Worm (Caenorhabditis elegans) whole organism, young adult: ENCODE data around the gene sre-27.

Experiments used
- B0035.1 ChIP-seq: sonication (generic microtip); optimal IDR thresholded peaks from 2 replicates; lab custom pipeline; 2016; ENCODE audit warnings: missing genetic modification characterization, mild to moderate bottlenecking, missing compliant biosample characterization, missing genotype, missing genetic modification reagents
- C06A6.2 ChIP-seq: fragments of 200-800 bp; sonication (Bioruptor generic); conservative IDR thresholded peaks from 2 replicates; pipeline ENCODE4 v1.3.6; 2022; ENCODE audit warnings: missing genetic modification characterization, missing compliant biosample characterization
- C17E4.6 ChIP-seq: fragments of 200-800 bp; sonication (Bioruptor generic); IDR thresholded peaks from 2 replicates; pipeline ENCODE4 v1.3.6; 2022; ENCODE audit warnings: missing genetic modification reagents, missing genetic modification characterization, missing compliant biosample characterization
- D2030.7 ChIP-seq: fragments of 200-800 bp; sonication (Bioruptor generic); IDR thresholded peaks from 2 replicates; pipeline ENCODE4 v1.3.6; 2022; ENCODE audit warnings: missing genetic modification reagents, missing genetic modification characterization, missing compliant biosample characterization
- F10E7.11 ChIP-seq: sonication (generic microtip); optimal IDR thresholded peaks from 2 replicates; lab custom pipeline; 2017; ENCODE audit warnings: mild to moderate bottlenecking, missing genetic modification characterization, moderate library complexity, missing compliant biosample characterization
- F37B4.10 ChIP-seq: fragments of 200-800 bp; sonication (Bioruptor generic); IDR thresholded peaks from 2 replicates; pipeline ENCODE4 v1.3.6; 2022; ENCODE audit warnings: missing genetic modification characterization, missing compliant biosample characterization
- F49E8.2 ChIP-seq: sonication (generic microtip); optimal IDR thresholded peaks from 3 replicates; lab custom pipeline; 2017; ENCODE audit warnings: missing genetic modification characterization, mild to moderate bottlenecking, missing compliant biosample characterization, antibody characterized with exemption, moderate library complexity; ENCODE audit not compliant: insufficient read depth
- K11D2.4 ChIP-seq: fragments of 200-800 bp; sonication (Bioruptor generic); IDR thresholded peaks from 2 replicates; pipeline ENCODE4 v1.3.6; 2022; ENCODE audit warnings: missing genetic modification reagents, missing genetic modification characterization, missing compliant biosample characterization
- akir-1 ChIP-seq: fragments of 200-800 bp; sonication (Bioruptor generic); optimal IDR thresholded peaks from 2 replicates; lab custom pipeline; 2018; ENCODE audit warnings: mild to moderate bottlenecking, missing genetic modification characterization, moderate library complexity, missing compliant biosample characterization
- attf-5 ChIP-seq: fragments of 200-800 bp; sonication (Bioruptor generic); optimal IDR thresholded peaks from 2 replicates; lab custom pipeline; 2018; ENCODE audit warnings: mild to moderate bottlenecking, missing genetic modification characterization, missing compliant biosample characterization
- bed-1 ChIP-seq: fragments of 200-800 bp; sonication (Bioruptor generic); IDR thresholded peaks from 2 replicates; pipeline ENCODE4 v1.3.6; 2022; ENCODE audit warnings: missing genetic modification reagents, missing genetic modification characterization, missing compliant biosample characterization
- ceh-27 ChIP-seq: fragments of 200-800 bp; sonication (Bioruptor generic); optimal IDR thresholded peaks from 2 replicates; lab custom pipeline; 2018; ENCODE audit warnings: mild to moderate bottlenecking, missing genetic modification characterization, moderate library complexity, missing compliant biosample characterization
- ceh-58 ChIP-seq: fragments of 200-800 bp; sonication (Bioruptor generic); IDR thresholded peaks from 2 replicates; pipeline ENCODE4 v1.3.6; 2022; ENCODE audit warnings: missing genetic modification characterization, missing compliant biosample characterization
- ceh-79 ChIP-seq: sonication (generic microtip); optimal IDR thresholded peaks from 2 replicates; lab custom pipeline; 2017; ENCODE audit warnings: mild to moderate bottlenecking, missing genetic modification characterization, missing compliant biosample characterization
- dox-1 ChIP-seq: fragments of 200-800 bp; sonication (Bioruptor generic); IDR thresholded peaks from 2 replicates; pipeline ENCODE4 v1.3.6; 2022; ENCODE audit warnings: missing genetic modification reagents, missing genetic modification characterization, missing compliant biosample characterization
- dpff-1 ChIP-seq: sonication (generic microtip); optimal IDR thresholded peaks from 2 replicates; lab custom pipeline; 2017; ENCODE audit warnings: mild to moderate bottlenecking, missing genetic modification characterization, missing compliant biosample characterization
- dpl-1 ChIP-seq: fragments of 150-350 bp; optimal IDR thresholded peaks from 2 replicates; lab custom pipeline; 2014; ENCODE audit warnings: missing biosample characterization, missing genetic modification reagents, missing genetic modification characterization
- egl-18 ChIP-seq: fragments of 200-800 bp; sonication (Bioruptor generic); IDR thresholded peaks from 2 replicates; pipeline ENCODE4 v1.3.6; 2022; ENCODE audit warnings: missing genetic modification reagents, missing genetic modification characterization, missing compliant biosample characterization
- ets-4 ChIP-seq: fragments of 200-800 bp; sonication (Bioruptor generic); optimal IDR thresholded peaks from 2 replicates; lab custom pipeline; 2018; ENCODE audit warnings: mild to moderate bottlenecking, missing genetic modification characterization, missing compliant biosample characterization
- gei-17 ChIP-seq: fragments of 200-800 bp; sonication (Bioruptor generic); optimal IDR thresholded peaks from 2 replicates; lab custom pipeline; 2018; ENCODE audit warnings: mild to moderate bottlenecking, missing genetic modification characterization, missing compliant biosample characterization
- him-1 ChIP-seq: sonication (generic microtip); optimal IDR thresholded peaks from 2 replicates; lab custom pipeline; 2016; ENCODE audit warnings: missing genotype, missing genetic modification reagents, missing genetic modification characterization, missing compliant biosample characterization
- hlh-12 ChIP-seq: sonication (generic microtip); optimal IDR thresholded peaks from 2 replicates; lab custom pipeline; 2016; ENCODE audit warnings: missing genetic modification characterization, missing compliant biosample characterization
- hlh-26 ChIP-seq: fragments of 200-800 bp; sonication (Bioruptor generic); conservative IDR thresholded peaks from 2 replicates; pipeline ENCODE4 v1.3.6; 2022; ENCODE audit warnings: missing genetic modification reagents, missing genetic modification characterization, missing compliant biosample characterization
- hrde-1 ChIP-seq: sonication (generic microtip); optimal IDR thresholded peaks from 2 replicates; lab custom pipeline; 2016; ENCODE audit warnings: missing genetic modification characterization, mild to moderate bottlenecking, missing compliant biosample characterization, moderate library complexity, missing genotype, missing genetic modification reagents, borderline replicate concordance
- hsf-1 ChIP-seq: fragments of 200-800 bp; sonication (Bioruptor generic); IDR thresholded peaks from 2 replicates; pipeline ENCODE4 v1.3.6; 2022; ENCODE audit warnings: missing genetic modification reagents, missing genetic modification characterization, missing compliant biosample characterization
- let-607 ChIP-seq, 2 experiments: fragments of 200-800 bp in 1 of 2; sonication (Bioruptor generic) in 1 of 2; sonication (generic microtip) in 1 of 2; optimal IDR thresholded peaks; 2 replicates each; lab custom pipeline; 2016 to 2018; ENCODE audit warnings: mild to moderate bottlenecking in 2 of 2, missing compliant biosample characterization in 2 of 2, missing genetic modification characterization in 2 of 2, moderate library complexity in 2 of 2, missing genotype in 1 of 2
- lin-35 ChIP-seq, 3 experiments: fragments of 150-350 bp in 2 of 3; sonication (generic microtip) in 1 of 3; optimal IDR thresholded peaks; 2 replicates each; lab custom pipeline; 2014 to 2018; ENCODE audit warnings: missing biosample characterization in 3 of 3, missing genetic modification characterization in 3 of 3, missing genetic modification reagents in 3 of 3
- lin-40 ChIP-seq: sonication (generic microtip); optimal IDR thresholded peaks from 2 replicates; lab custom pipeline; 2016; ENCODE audit warnings: missing genetic modification characterization, mild to moderate bottlenecking, missing compliant biosample characterization, missing genotype, missing genetic modification reagents
- lin-54 ChIP-seq: fragments of 200-800 bp; sonication (Bioruptor generic); optimal IDR thresholded peaks from 2 replicates; lab custom pipeline; 2018; ENCODE audit warnings: mild to moderate bottlenecking, missing genetic modification characterization, missing compliant biosample characterization
- lir-1 ChIP-seq: fragments of 200-800 bp; sonication (Bioruptor generic); conservative IDR thresholded peaks from 2 replicates; pipeline ENCODE4 v1.3.6; 2022; ENCODE audit warnings: missing genetic modification reagents, missing genetic modification characterization, missing compliant biosample characterization
- lsl-1 ChIP-seq: fragments of 200-800 bp; sonication (Bioruptor generic); optimal IDR thresholded peaks from 2 replicates; lab custom pipeline; 2018; ENCODE audit warnings: mild to moderate bottlenecking, missing genetic modification characterization, moderate library complexity, missing compliant biosample characterization
- lsy-27 ChIP-seq: sonication (generic microtip); optimal IDR thresholded peaks from 2 replicates; lab custom pipeline; 2017; ENCODE audit warnings: missing genetic modification characterization, mild to moderate bottlenecking, missing compliant biosample characterization, antibody characterized with exemption, missing genotype, borderline replicate concordance; ENCODE audit not compliant: insufficient read depth
- madf-6 ChIP-seq: fragments of 200-800 bp; sonication (Bioruptor generic); IDR thresholded peaks from 2 replicates; pipeline ENCODE4 v1.3.6; 2022; ENCODE audit warnings: missing genetic modification reagents, missing genetic modification characterization, missing compliant biosample characterization
- madf-8 ChIP-seq: fragments of 200-800 bp; sonication (Bioruptor generic); conservative IDR thresholded peaks from 2 replicates; pipeline ENCODE4 v1.3.6; 2022; ENCODE audit warnings: missing genetic modification reagents, missing genetic modification characterization, missing compliant biosample characterization
- nhr-120 ChIP-seq: fragments of 200-800 bp; sonication (Bioruptor generic); IDR thresholded peaks from 2 replicates; pipeline ENCODE4 v1.3.6; 2022; ENCODE audit warnings: missing genetic modification characterization, missing compliant biosample characterization
- nhr-90 ChIP-seq: sonication (generic microtip); optimal IDR thresholded peaks from 2 replicates; lab custom pipeline; 2016; ENCODE audit warnings: missing genotype, mild to moderate bottlenecking, missing genetic modification characterization, missing compliant biosample characterization
- rcor-1 ChIP-seq: fragments of 200-800 bp; sonication (Bioruptor generic); IDR thresholded peaks from 2 replicates; pipeline ENCODE4 v1.3.6; 2022; ENCODE audit warnings: missing genetic modification reagents, missing genetic modification characterization, missing compliant biosample characterization
- sdz-38 ChIP-seq: sonication (generic microtip); optimal IDR thresholded peaks from 2 replicates; lab custom pipeline; 2016; ENCODE audit warnings: missing genotype, missing genetic modification characterization, missing compliant biosample characterization
- sptf-2 ChIP-seq: fragments of 200-800 bp; sonication (Bioruptor generic); optimal IDR thresholded peaks from 2 replicates; lab custom pipeline; 2018; ENCODE audit warnings: mild to moderate bottlenecking, missing genetic modification characterization, missing compliant biosample characterization
- unc-62 ChIP-seq: fragments of 150-350 bp; optimal IDR thresholded peaks from 2 replicates; lab custom pipeline; 2014; ENCODE audit warnings: missing biosample characterization, missing genetic modification reagents, missing genetic modification characterization
- ztf-3 ChIP-seq: fragments of 200-800 bp; sonication (Bioruptor generic); optimal IDR thresholded peaks from 2 replicates; lab custom pipeline; 2018; ENCODE audit warnings: mild to moderate bottlenecking, missing genetic modification characterization, missing compliant biosample characterization
- ztf-6 ChIP-seq: fragments of 200-800 bp; sonication (Bioruptor generic); IDR thresholded peaks from 2 replicates; pipeline ENCODE4 v1.3.6; 2022; ENCODE audit warnings: missing genetic modification reagents, missing genetic modification characterization, missing compliant biosample characterization

Gene sre-27

DNA sequence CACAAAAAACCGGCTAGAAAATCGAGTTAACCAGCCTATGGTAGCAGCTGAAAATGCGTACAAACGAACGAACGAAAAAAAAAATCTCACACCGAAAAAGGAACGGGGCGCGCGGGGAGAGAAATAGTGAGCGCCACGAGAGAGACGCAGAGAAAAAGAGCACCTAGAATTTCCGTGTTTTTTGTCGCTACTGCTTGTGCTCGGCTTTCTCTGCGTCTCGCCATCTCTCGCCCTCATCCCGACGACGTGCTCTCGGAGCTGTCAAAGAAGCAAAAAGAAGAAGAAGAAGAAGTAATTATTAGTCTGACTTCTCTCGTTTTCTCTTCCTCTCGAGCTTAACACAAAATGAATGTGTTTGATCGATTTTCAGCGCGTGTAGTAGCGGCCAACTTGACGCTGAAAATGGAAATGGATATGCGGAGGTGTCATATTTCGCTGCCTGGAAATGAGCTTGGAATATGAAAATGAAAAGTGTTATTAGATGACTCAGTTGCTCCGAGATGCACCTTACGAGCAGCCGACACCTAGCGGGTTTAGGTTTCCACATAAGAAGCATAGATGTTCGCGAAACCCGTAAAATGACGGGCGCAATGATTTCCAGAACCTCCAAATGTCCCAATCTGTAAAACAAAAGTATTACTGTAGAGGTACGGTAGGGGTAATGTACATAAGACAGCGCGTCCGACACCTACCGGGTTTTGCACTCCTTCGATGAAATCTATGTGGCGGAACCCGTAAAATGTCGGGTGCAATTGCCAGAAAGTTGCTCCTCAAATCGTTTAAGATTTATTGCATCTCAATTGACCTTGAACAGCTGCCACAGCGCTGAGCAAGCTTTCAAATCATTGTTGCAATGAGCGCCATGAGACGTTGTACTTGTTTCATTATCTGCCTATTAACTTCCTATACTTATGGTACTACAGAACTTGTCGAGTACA lies 34.5 kb downstream of the sre-27 start, which contains the start of gene btb-14 (continued):
- no peak for TF ChIP-seq hsf-1 (GFP tag; lab: Robert Waterston, UW)
- TF ChIP-seq let-607 (tag; optimal IDR thresholded peaks at IDR 0.05; lab: Kevin White, UChicago), result no peak
- no peak for TF ChIP-seq ztf-3 (GFP tag; lab: Kevin White, UChicago)
- TF ChIP-seq ceh-58, result no peak
- TF ChIP-seq dpff-1 (tag; lab: Kevin White, UChicago), result no peak

DNA sequence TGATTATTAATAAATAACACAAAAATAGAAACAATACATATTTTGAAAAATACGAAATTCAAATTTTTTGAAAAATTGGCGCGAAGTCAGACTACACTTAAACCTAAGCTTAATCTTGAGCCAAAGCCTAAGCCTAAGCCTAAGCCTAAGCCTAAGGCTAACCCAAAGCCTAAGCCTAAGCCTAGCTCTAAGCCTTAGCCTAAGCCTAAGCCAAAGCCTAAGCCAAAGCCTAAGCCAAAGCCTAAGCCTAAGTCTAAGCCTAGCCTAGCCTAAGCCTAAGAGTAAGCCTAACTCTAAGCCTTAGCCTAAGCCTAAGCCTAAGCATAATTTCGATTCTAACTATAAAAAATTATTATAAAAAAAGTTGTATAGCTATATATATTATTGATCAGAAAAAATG lies 36.5 kb downstream of the sre-27 start:
- TF ChIP-seq ceh-27 (GFP tag; lab: Kevin White, UChicago) (no peak), sdz-38 (tag; lab: Kevin White, UChicago) (no peak), unc-62 (GFP tag; lab: Kevin White, UChicago) (no peak), akir-1 (GFP tag; lab: Kevin White, UChicago) (no peak), ztf-3 (GFP tag; lab: Kevin White, UChicago) (no peak), hlh-12 (tag; lab: Kevin White, UChicago) (no peak)

DNA sequence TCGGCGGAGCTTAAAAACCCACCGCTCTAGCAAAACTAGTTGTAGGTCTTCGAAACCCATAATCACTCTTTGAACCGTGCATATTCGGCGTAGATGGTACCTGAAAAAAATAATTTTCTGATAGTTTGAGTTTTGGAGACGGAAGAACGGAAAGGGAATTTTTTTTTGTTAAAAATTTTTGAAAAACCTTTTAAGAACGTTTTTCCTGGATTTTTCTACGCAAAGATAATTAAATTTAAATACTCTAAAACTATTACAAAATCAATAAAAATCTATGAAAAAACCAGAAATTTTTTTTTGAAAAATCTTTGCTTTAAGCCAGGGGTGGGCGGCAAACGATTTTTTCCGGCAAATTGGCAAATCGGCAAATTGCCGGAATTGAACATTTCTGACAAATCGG lies 38.0 kb downstream of the sre-27 start, which contains the start of gene marc-5:
Gene marc-5, minus strand, starts transcription at position 101 of the 400 bp plus-strand sequence.
- TF ChIP-seq D2030.7 (GFP tag; lab: Robert Waterston, UW) (no peak), lin-54 (GFP tag; lab: Kevin White, UChicago) (no peak), rcor-1 (GFP tag; lab: Robert Waterston, UW) (no peak), bed-1 (GFP tag; lab: Robert Waterston, UW) (no peak), madf-8 (GFP tag; lab: Robert Waterston, UW) (no peak), B0035.1 (tag; lab: Kevin White, UChicago) (no peak), dox-1 (GFP tag; lab: Robert Waterston, UW) (no peak), gei-17 (GFP tag; lab: Kevin White, UChicago) (no peak), lin-35 (GFP tag; optimal IDR thresholded peaks at IDR 0.05; lab: Kevin White, UChicago) (no peak), ceh-79 (tag; lab: Kevin White, UChicago) (no peak), hrde-1 (no peak), ets-4 (GFP tag; lab: Kevin White, UChicago) (no peak), hlh-26 (GFP tag; lab: Robert Waterston, UW) (no peak), F49E8.2 (tag; lab: Kevin White, UChicago) (no peak), attf-5 (GFP tag; lab: Kevin White, UChicago) (no peak), madf-6 (GFP tag; lab: Robert Waterston, UW) (no peak), nhr-120 (no peak), F37B4.10 (GFP tag; lab: Robert Waterston, UW) (no peak), nhr-90 (tag; lab: Kevin White, UChicago) (no peak)

DNA sequence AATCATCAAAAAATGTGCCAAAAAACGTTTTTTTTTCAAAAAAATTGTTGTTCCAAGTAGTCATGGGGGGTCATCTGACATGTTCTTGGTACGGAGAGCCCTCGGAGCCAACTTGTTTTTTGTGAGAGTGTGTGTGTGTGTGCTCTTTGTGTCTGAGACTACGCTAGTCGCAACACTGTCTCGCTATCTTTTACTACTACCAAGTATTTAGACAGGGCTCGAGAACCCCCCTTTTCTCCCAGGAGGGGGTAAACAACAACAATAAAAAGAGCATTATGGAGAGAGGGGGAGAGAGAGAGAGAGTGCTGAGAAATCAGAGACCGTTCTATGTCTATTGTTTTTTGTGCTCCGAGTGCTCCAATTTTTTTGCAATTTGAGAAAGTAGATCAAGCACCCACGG lies 38.6 kb downstream of the sre-27 start:
- TF ChIP-seq egl-18 (no peak), K11D2.4 (GFP tag; lab: Robert Waterston, UW) (no peak), F10E7.11 (no peak), dpl-1 (GFP tag; lab: Kevin White, UChicago) (no peak), sptf-2 (no peak), C17E4.6 (GFP tag; lab: Robert Waterston, UW) (no peak), unc-62 (GFP tag; lab: Kevin White, UChicago) (no peak), hsf-1 (GFP tag; lab: Robert Waterston, UW) (no peak), lsy-27 (tag; lab: Kevin White, UChicago) (no peak), him-1 (tag; lab: Kevin White, UChicago) (no peak), lsl-1 (GFP tag; lab: Kevin White, UChicago) (no peak), C06A6.2 (GFP tag; lab: Robert Waterston, UW) (no peak), lin-40 (tag; lab: Kevin White, UChicago) (no peak), lir-1 (no peak), ztf-6 (no peak)
